Worm (Caenorhabditis elegans) whole organism, young adult: Measurements from ENCODE around the gene C26F1.1.

ENCODE experiments used
- B0336.3 ChIP-seq: fragments of 200-800 bp; sonication (Bioruptor generic); IDR thresholded peaks from 2 replicates; pipeline ENCODE4 v1.3.6; 2022; ENCODE audit warnings: missing genetic modification characterization, missing compliant biosample characterization
- C17E4.6 ChIP-seq: fragments of 200-800 bp; sonication (Bioruptor generic); IDR thresholded peaks from 2 replicates; pipeline ENCODE4 v1.3.6; 2022; ENCODE audit warnings: missing genetic modification reagents, missing genetic modification characterization, missing compliant biosample characterization
- F22D6.2 ChIP-seq: sonication (generic microtip); optimal IDR thresholded peaks from 2 replicates; lab custom pipeline; 2016; ENCODE audit warnings: mild to moderate bottlenecking, missing genetic modification characterization, missing compliant biosample characterization
- F23B12.7 ChIP-seq: sonication (generic microtip); optimal IDR thresholded peaks from 2 replicates; lab custom pipeline; 2017; ENCODE audit warnings: missing genetic modification characterization, mild to moderate bottlenecking, missing compliant biosample characterization, antibody characterized with exemption, moderate library complexity; ENCODE audit not compliant: insufficient read depth
- F39B2.1 ChIP-seq: fragments of 200-800 bp; sonication (Bioruptor generic); IDR thresholded peaks from 2 replicates; pipeline ENCODE4 v1.3.6; 2022; ENCODE audit warnings: missing genetic modification reagents, missing genetic modification characterization, missing compliant biosample characterization
- F55B11.4 ChIP-seq: sonication (generic microtip); optimal IDR thresholded peaks from 2 replicates; lab custom pipeline; 2016; ENCODE audit warnings: missing compliant biosample characterization, missing genetic modification characterization, borderline replicate concordance; ENCODE audit not compliant: insufficient read depth
- F57A8.1 ChIP-seq: fragments of 200-800 bp; sonication (Bioruptor generic); optimal IDR thresholded peaks from 2 replicates; lab custom pipeline; 2018; ENCODE audit warnings: mild to moderate bottlenecking, missing genetic modification characterization, moderate library complexity, missing compliant biosample characterization
- K12H6.12 ChIP-seq: fragments of 200-800 bp; sonication (Bioruptor generic); optimal IDR thresholded peaks from 2 replicates; lab custom pipeline; 2018; ENCODE audit warnings: mild to moderate bottlenecking, missing genetic modification characterization, missing compliant biosample characterization
- Y56A3A.18 ChIP-seq: fragments of 200-800 bp; sonication (Bioruptor generic); IDR thresholded peaks from 2 replicates; pipeline ENCODE4 v1.3.6; 2022; ENCODE audit warnings: missing genetic modification reagents, missing genetic modification characterization, missing compliant biosample characterization
- ama-1 ChIP-seq, 3 experiments: fragments of 150-350 bp in 1 of 3; sonication (generic microtip) in 2 of 3; optimal IDR thresholded peaks; 2 replicates each; lab custom pipeline; 2014 to 2018; ENCODE audit warnings: missing biosample characterization in 2 of 3, missing genetic modification characterization in 2 of 3, missing genetic modification reagents in 2 of 3
- attf-3 ChIP-seq: fragments of 200-800 bp; sonication (Bioruptor generic); conservative IDR thresholded peaks from 2 replicates; pipeline ENCODE4 v1.3.6; 2022; ENCODE audit warnings: missing genetic modification reagents, missing genetic modification characterization, missing compliant biosample characterization
- attf-6 ChIP-seq: fragments of 200-800 bp; sonication (Bioruptor generic); IDR thresholded peaks from 2 replicates; pipeline ENCODE4 v1.3.6; 2022; ENCODE audit warnings: missing genetic modification reagents, missing genetic modification characterization, missing compliant biosample characterization
- bed-1 ChIP-seq: fragments of 200-800 bp; sonication (Bioruptor generic); IDR thresholded peaks from 2 replicates; pipeline ENCODE4 v1.3.6; 2022; ENCODE audit warnings: missing genetic modification reagents, missing genetic modification characterization, missing compliant biosample characterization
- ccch-3 ChIP-seq: fragments of 200-800 bp; sonication (Bioruptor generic); optimal IDR thresholded peaks from 2 replicates; lab custom pipeline; 2018; ENCODE audit warnings: mild to moderate bottlenecking, missing genetic modification characterization, missing compliant biosample characterization
- ceh-100 ChIP-seq: fragments of 200-800 bp; sonication (Bioruptor generic); IDR thresholded peaks from 2 replicates; pipeline ENCODE4 v1.3.6; 2022; ENCODE audit warnings: missing genetic modification reagents, missing genetic modification characterization, missing compliant biosample characterization
- ceh-58 ChIP-seq: fragments of 200-800 bp; sonication (Bioruptor generic); IDR thresholded peaks from 2 replicates; pipeline ENCODE4 v1.3.6; 2022; ENCODE audit warnings: missing genetic modification characterization, missing compliant biosample characterization
- ceh-79 ChIP-seq: sonication (generic microtip); optimal IDR thresholded peaks from 2 replicates; lab custom pipeline; 2017; ENCODE audit warnings: mild to moderate bottlenecking, missing genetic modification characterization, missing compliant biosample characterization
- die-1 ChIP-seq: sonication (generic microtip); optimal IDR thresholded peaks from 2 replicates; lab custom pipeline; 2016; ENCODE audit warnings: missing genotype, mild to moderate bottlenecking, missing genetic modification characterization, missing compliant biosample characterization
- dpff-1 ChIP-seq: sonication (generic microtip); optimal IDR thresholded peaks from 2 replicates; lab custom pipeline; 2017; ENCODE audit warnings: mild to moderate bottlenecking, missing genetic modification characterization, missing compliant biosample characterization
- efl-1 ChIP-seq: fragments of 150-350 bp; optimal IDR thresholded peaks from 2 replicates; lab custom pipeline; 2014; ENCODE audit warnings: missing biosample characterization, missing genetic modification reagents, missing genetic modification characterization
- him-1 ChIP-seq: sonication (generic microtip); optimal IDR thresholded peaks from 2 replicates; lab custom pipeline; 2016; ENCODE audit warnings: missing genotype, missing genetic modification reagents, missing genetic modification characterization, missing compliant biosample characterization
- hlh-12 ChIP-seq: sonication (generic microtip); optimal IDR thresholded peaks from 2 replicates; lab custom pipeline; 2016; ENCODE audit warnings: missing genetic modification characterization, missing compliant biosample characterization
- hrde-1 ChIP-seq: sonication (generic microtip); optimal IDR thresholded peaks from 2 replicates; lab custom pipeline; 2016; ENCODE audit warnings: missing genetic modification characterization, mild to moderate bottlenecking, missing compliant biosample characterization, moderate library complexity, missing genotype, missing genetic modification reagents, borderline replicate concordance
- let-526 ChIP-seq: fragments of 200-800 bp; sonication (Bioruptor generic); IDR thresholded peaks from 2 replicates; pipeline ENCODE4 v1.3.6; 2022; ENCODE audit warnings: missing genetic modification reagents, missing genetic modification characterization, missing compliant biosample characterization
- let-607 ChIP-seq, 2 experiments: fragments of 200-800 bp in 1 of 2; sonication (Bioruptor generic) in 1 of 2; sonication (generic microtip) in 1 of 2; optimal IDR thresholded peaks; 2 replicates each; lab custom pipeline; 2016 to 2018; ENCODE audit warnings: mild to moderate bottlenecking in 2 of 2, missing compliant biosample characterization in 2 of 2, missing genetic modification characterization in 2 of 2, moderate library complexity in 2 of 2, missing genotype in 1 of 2
- lin-26 ChIP-seq: fragments of 200-800 bp; sonication (Bioruptor generic); IDR thresholded peaks from 2 replicates; pipeline ENCODE4 v1.3.6; 2022; ENCODE audit warnings: missing genetic modification reagents, missing genetic modification characterization, missing compliant biosample characterization
- lin-35 ChIP-seq, 3 experiments: fragments of 150-350 bp in 2 of 3; sonication (generic microtip) in 1 of 3; optimal IDR thresholded peaks; 2 replicates each; lab custom pipeline; 2014 to 2018; ENCODE audit warnings: missing biosample characterization in 3 of 3, missing genetic modification characterization in 3 of 3, missing genetic modification reagents in 3 of 3
- lin-40 ChIP-seq: sonication (generic microtip); optimal IDR thresholded peaks from 2 replicates; lab custom pipeline; 2016; ENCODE audit warnings: missing genetic modification characterization, mild to moderate bottlenecking, missing compliant biosample characterization, missing genotype, missing genetic modification reagents
- madf-6 ChIP-seq: fragments of 200-800 bp; sonication (Bioruptor generic); IDR thresholded peaks from 2 replicates; pipeline ENCODE4 v1.3.6; 2022; ENCODE audit warnings: missing genetic modification reagents, missing genetic modification characterization, missing compliant biosample characterization
- nfya-1 ChIP-seq: sonication (generic microtip); optimal IDR thresholded peaks from 2 replicates; lab custom pipeline; 2017; ENCODE audit warnings: antibody characterized with exemption, missing compliant biosample characterization, missing genetic modification characterization, borderline replicate concordance; ENCODE audit not compliant: insufficient read depth
- nhr-179 ChIP-seq: sonication (generic microtip); optimal IDR thresholded peaks from 2 replicates; lab custom pipeline; 2016; ENCODE audit warnings: mild to moderate bottlenecking, missing genetic modification characterization, missing compliant biosample characterization
- nhr-80 ChIP-seq: sonication (generic microtip); optimal IDR thresholded peaks from 2 replicates; lab custom pipeline; 2016; ENCODE audit warnings: missing genetic modification characterization, missing compliant biosample characterization
- pha-4 ChIP-seq: fragments of 150-350 bp; sonication (generic microtip); optimal IDR thresholded peaks from 2 replicates; lab custom pipeline; 2014; ENCODE audit warnings: missing biosample characterization, missing genetic modification reagents, missing genetic modification characterization
- rcor-1 ChIP-seq: fragments of 200-800 bp; sonication (Bioruptor generic); IDR thresholded peaks from 2 replicates; pipeline ENCODE4 v1.3.6; 2022; ENCODE audit warnings: missing genetic modification reagents, missing genetic modification characterization, missing compliant biosample characterization
- sea-2 ChIP-seq: fragments of 200-800 bp; sonication (Bioruptor generic); IDR thresholded peaks from 2 replicates; pipeline ENCODE4 v1.3.6; 2022; ENCODE audit warnings: missing genetic modification characterization, missing compliant biosample characterization
- snpc-1.3 ChIP-seq: sonication (generic microtip); optimal IDR thresholded peaks from 2 replicates; lab custom pipeline; 2017; ENCODE audit warnings: missing genetic modification characterization, mild to moderate bottlenecking, missing compliant biosample characterization, antibody characterized with exemption, moderate library complexity, missing genotype, missing genetic modification reagents; ENCODE audit not compliant: insufficient read depth
- snpc-3.4 ChIP-seq: sonication (generic microtip); optimal IDR thresholded peaks from 2 replicates; lab custom pipeline; 2017; ENCODE audit warnings: missing genetic modification characterization, mild to moderate bottlenecking, missing compliant biosample characterization, antibody characterized with exemption, moderate library complexity, missing genotype, missing genetic modification reagents
- somi-1 ChIP-seq: fragments of 200-800 bp; sonication (Bioruptor generic); optimal IDR thresholded peaks from 2 replicates; lab custom pipeline; 2018; ENCODE audit warnings: mild to moderate bottlenecking, missing genetic modification characterization, missing compliant biosample characterization
- sptf-2 ChIP-seq: fragments of 200-800 bp; sonication (Bioruptor generic); optimal IDR thresholded peaks from 2 replicates; lab custom pipeline; 2018; ENCODE audit warnings: mild to moderate bottlenecking, missing genetic modification characterization, missing compliant biosample characterization
- unc-62 ChIP-seq: fragments of 150-350 bp; optimal IDR thresholded peaks from 2 replicates; lab custom pipeline; 2014; ENCODE audit warnings: missing biosample characterization, missing genetic modification reagents, missing genetic modification characterization
- ztf-18 ChIP-seq: sonication (generic microtip); optimal IDR thresholded peaks from 2 replicates; lab custom pipeline; 2016; ENCODE audit warnings: missing genotype, mild to moderate bottlenecking, missing genetic modification characterization, missing compliant biosample characterization

C26F1.1 gene

ce11 chrV:7749708-7750107 lies 35.5 kb upstream of the C26F1.1 start:
- TF ChIP-seq C17E4.6 (GFP tag; lab: Robert Waterston, UW): no peak
- no peak for TF ChIP-seq efl-1
- peak; percentile 62 for TF ChIP-seq nhr-80
- peak; percentile 85 to 92 for TF ChIP-seq let-607 (tag; optimal IDR thresholded peaks at IDR 0.05; lab: Kevin White, UChicago)

- TF ChIP-seq F22D6.2 (tag; lab: Kevin White, UChicago) (no peak), F57A8.1 (GFP tag; lab: Kevin White, UChicago) (no peak), lin-40 (tag; lab: Kevin White, UChicago) (no peak), lin-26 (GFP tag; lab: Robert Waterston, UW) (no peak), nfya-1 (tag; lab: Kevin White, UChicago) (no peak), ama-1 (optimal IDR thresholded peaks at IDR 0.05; lab: Kevin White, UChicago) (no peak), ama-1 (GFP tag; optimal IDR thresholded peaks at IDR 0.05; lab: Kevin White, UChicago) (no peak), rcor-1 (GFP tag; lab: Robert Waterston, UW) (no peak), him-1 (tag; lab: Kevin White, UChicago) (no peak), B0336.3 (GFP tag; lab: Robert Waterston, UW) (no peak), pha-4 (tag; lab: Kevin White, UChicago) (no peak), F55B11.4 (tag; lab: Kevin White, UChicago) (no peak), F39B2.1 (GFP tag; lab: Robert Waterston, UW) (no peak), hrde-1 (tag; lab: Kevin White, UChicago) (no peak), F23B12.7 (tag; lab: Kevin White, UChicago) (no peak), lin-35 (GFP tag; optimal IDR thresholded peaks at IDR 0.05; lab: Kevin White, UChicago) (no peak), nhr-179 (tag; lab: Kevin White, UChicago) (no peak), ceh-100 (GFP tag; lab: Robert Waterston, UW) (no peak), snpc-3.4 (tag; lab: Kevin White, UChicago) (no peak), efl-1 (no peak), unc-62 (GFP tag; lab: Kevin White, UChicago) (no peak)
Observed at ce11 chrV:7754557-7754956, 30.7 kb upstream of the C26F1.1 start, which contains the start of gene T05B11.4. T05B11.4 (minus strand) TSS chrV:7754657.

ce11 chrV:7755991-7756390 lies 29.2 kb upstream of the C26F1.1 start:
- TF ChIP-seq C17E4.6 (GFP tag; lab: Robert Waterston, UW) (no peak), ceh-58 (GFP tag; lab: Robert Waterston, UW) (no peak), attf-6 (GFP tag; lab: Robert Waterston, UW) (no peak), dpff-1 (no peak), bed-1 (GFP tag; lab: Robert Waterston, UW) (no peak), pha-4 (tag; lab: Kevin White, UChicago) (no peak), F57A8.1 (GFP tag; lab: Kevin White, UChicago) (no peak), F23B12.7 (tag; lab: Kevin White, UChicago) (no peak)

- TF ChIP-seq madf-6 (GFP tag; lab: Robert Waterston, UW) (no peak), attf-6 (GFP tag; lab: Robert Waterston, UW) (no peak), attf-3 (GFP tag; lab: Robert Waterston, UW) (no peak), sptf-2 (GFP tag; lab: Kevin White, UChicago) (no peak), sea-2 (GFP tag; lab: Robert Waterston, UW) (no peak), nhr-179 (tag; lab: Kevin White, UChicago) (no peak), snpc-1.3 (no peak), ccch-3 (GFP tag; lab: Kevin White, UChicago) (no peak), lin-35 (GFP tag; optimal IDR thresholded peaks at IDR 0.05; lab: Kevin White, UChicago) (peak in 1 of 3 experiments; percentile 5), Y56A3A.18 (no peak), K12H6.12 (tag; lab: Kevin White, UChicago) (peak; percentile 73), die-1 (tag; lab: Kevin White, UChicago) (no peak), let-526 (GFP tag; lab: Robert Waterston, UW) (no peak), lin-40 (tag; lab: Kevin White, UChicago) (peak; percentile 33), unc-62 (GFP tag; lab: Kevin White, UChicago) (no peak), ztf-18 (tag; lab: Kevin White, UChicago) (no peak), rcor-1 (GFP tag; lab: Robert Waterston, UW) (no peak), pha-4 (tag; lab: Kevin White, UChicago) (no peak), hlh-12 (tag; lab: Kevin White, UChicago) (no peak), ceh-79 (no peak), ceh-58 (GFP tag; lab: Robert Waterston, UW) (no peak), somi-1 (GFP tag; lab: Kevin White, UChicago) (peak; percentile 61)
Observed at ce11 chrV:7759270-7759669, 25.9 kb upstream of the C26F1.1 start.
